Fruit fly (Drosophila melanogaster) whole organism, prepupa: Measurements from ENCODE around the gene PH4alphaNE2.

Experiments used
- CG6276 ChIP-seq: fragments of 200-800 bp; sonication (Bioruptor generic); optimal IDR thresholded peaks from 2 replicates; lab custom pipeline; 2017; ENCODE audit warnings: missing biosample characterization, mild to moderate bottlenecking, missing genetic modification characterization
- net ChIP-seq: fragments of 200-800 bp; sonication (Bioruptor generic); optimal IDR thresholded peaks from 3 replicates; lab custom pipeline; 2016; ENCODE audit warnings: missing biosample characterization, missing genetic modification characterization

- TF ChIP-seq CG6276 (GFP tag; lab: Kevin White, UChicago) (peak; percentile 78), net (peak; percentile 39)
These were observed 20.1 kb upstream of the PH4alphaNE2 start, which contains the start of gene tmod for dm6 chr3R:30531989-30532653.
